Fruit fly (Drosophila melanogaster) whole organism: Measurements from ENCODE around the gene Snr1.

Experiments used
- CG8478 ChIP-seq: fragments of >200 bp; optimal IDR thresholded peaks from 2 replicates; lab custom pipeline; 2018; ENCODE audit warnings: inconsistent platforms
- Dll ChIP-seq: fragments of >200 bp; optimal IDR thresholded peaks from 2 replicates; lab custom pipeline; 2017
- EcR ChIP-seq, 2 experiments: fragments of >200 bp; optimal IDR thresholded peaks; 2 replicates each; lab custom pipeline; 2017; ENCODE audit warnings: missing biosample characterization in 2 of 2, missing genetic modification characterization in 2 of 2, missing genetic modification reagents in 2 of 2
- pan ChIP-seq: fragments of >200 bp; optimal IDR thresholded peaks from 2 replicates; lab custom pipeline; 2017
- psq ChIP-seq: fragments of >200 bp; optimal IDR thresholded peaks from 2 replicates; lab custom pipeline; 2017
- usp ChIP-seq: fragments of >200 bp; optimal IDR thresholded peaks from 2 replicates; lab custom pipeline; 2017; ENCODE audit warnings: missing biosample characterization, missing genetic modification characterization, mixed read lengths

The Snr1 gene

dm6 chr3R:5519789-5520188 is 49.1 kb downstream of the Snr1 start:
- TF ChIP-seq pan (lab: Kevin White, UChicago) (no peak), EcR (GFP tag; optimal IDR thresholded peaks at IDR 0.05; lab: Kevin White, UChicago) (no peak), usp (GFP tag; lab: Kevin White, UChicago) (no peak), Dll (lab: Kevin White, UChicago) (no peak), psq (no peak), CG8478 (lab: Kevin White, UChicago) (no peak)

- TF ChIP-seq pan (lab: Kevin White, UChicago) (no peak), EcR (GFP tag; optimal IDR thresholded peaks at IDR 0.05; lab: Kevin White, UChicago) (no peak), usp (GFP tag; lab: Kevin White, UChicago) (no peak), CG8478 (lab: Kevin White, UChicago) (no peak), Dll (lab: Kevin White, UChicago) (no peak), psq (no peak)
These were observed 49.8 kb downstream of the Snr1 start for dm6 chr3R:5520566-5520965.
